Fruit fly (Drosophila melanogaster) whole organism, wandering third instar larva: ENCODE data around the gene loj.

ENCODE experiments used
- Sp1 ChIP-seq: fragments of 200-800 bp; sonication (Bioruptor generic); optimal IDR thresholded peaks from 3 replicates; lab custom pipeline; 2019; ENCODE audit warnings: missing biosample characterization, mild to moderate bottlenecking, missing genetic modification characterization, moderate library complexity
- dmrt93B ChIP-seq: fragments of 200-800 bp; sonication (Bioruptor generic); optimal IDR thresholded peaks from 2 replicates; lab custom pipeline; 2018; ENCODE audit warnings: missing biosample characterization, mild to moderate bottlenecking, missing genetic modification characterization
- lola ChIP-seq: fragments of >200 bp; optimal IDR thresholded peaks from 2 replicates; lab custom pipeline; 2017; ENCODE audit warnings: missing biosample characterization, missing genetic modification characterization
- pan ChIP-seq: fragments of >200 bp; optimal IDR thresholded peaks from 2 replicates; lab custom pipeline; 2017

- TF ChIP-seq Sp1 (no peak), pan (lab: Kevin White, UChicago) (no peak), lola (GFP tag; lab: Kevin White, UChicago) (no peak), dmrt93B (no peak)
Observed at dm6 chr3L:6084446-6084845, 10.3 kb upstream of the loj start.
